Worm (Caenorhabditis elegans) whole organism, L4 larva: ENCODE measurements around the gene cdk-12.

Experiments used
- F49E8.2 ChIP-seq: sonication (generic microtip); optimal IDR thresholded peaks from 2 replicates; lab custom pipeline; 2016; ENCODE audit warnings: missing compliant biosample characterization, mild to moderate bottlenecking, missing genetic modification characterization, borderline replicate concordance
- dve-1 ChIP-seq: sonication (generic microtip); optimal IDR thresholded peaks from 2 replicates; lab custom pipeline; 2017; ENCODE audit warnings: antibody characterized with exemption, mild to moderate bottlenecking, missing genetic modification characterization, missing compliant biosample characterization; ENCODE audit not compliant: insufficient read depth
- lin-15B ChIP-seq: fragments of 150-350 bp; sonication (generic microtip); optimal IDR thresholded peaks from 3 replicates; lab custom pipeline; 2014; ENCODE audit warnings: missing biosample characterization, missing genetic modification characterization

ce11 chrIII:4382118-4382517 lies 49.3 kb downstream of the cdk-12 start:
- TF ChIP-seq F49E8.2 (tag; lab: Kevin White, UChicago) (no peak), dve-1 (tag; lab: Kevin White, UChicago) (no peak), lin-15B (tag; lab: Kevin White, UChicago) (no peak)
